Worm (Caenorhabditis elegans) whole organism, L2 larva: Measurements from ENCODE around the gene col-93.
A peak's percentile ranks its signal among the peaks of the same experiment; 100 is the strongest.

ENCODE experiments used
- R02D3.7 ChIP-seq: fragments of 150-350 bp; optimal IDR thresholded peaks from 2 replicates; lab custom pipeline; 2014; ENCODE audit warnings: missing biosample characterization, missing genetic modification characterization
- ZK546.5 ChIP-seq: sonication (generic microtip); optimal IDR thresholded peaks from 2 replicates; lab custom pipeline; 2017; ENCODE audit warnings: missing biosample characterization, missing genetic modification characterization
- alr-1 ChIP-seq: fragments of 150-350 bp; optimal IDR thresholded peaks from 2 replicates; lab custom pipeline; 2014; ENCODE audit warnings: missing biosample characterization, missing genetic modification characterization
- ama-1 ChIP-seq: fragments of 150-350 bp; optimal IDR thresholded peaks from 2 replicates; lab custom pipeline; 2018; ENCODE audit warnings: inconsistent platforms
- blmp-1 ChIP-seq: sonication (generic microtip); optimal IDR thresholded peaks from 2 replicates; lab custom pipeline; 2017; ENCODE audit warnings: missing genetic modification characterization, mild to moderate bottlenecking, missing compliant biosample characterization, antibody characterized with exemption, moderate library complexity; ENCODE audit not compliant: insufficient read depth
- ceh-16 ChIP-seq: fragments of 150-350 bp; optimal IDR thresholded peaks from 2 replicates; lab custom pipeline; 2014; ENCODE audit warnings: missing biosample characterization, missing genetic modification characterization
- ceh-82 ChIP-seq: fragments of 150-350 bp; optimal IDR thresholded peaks from 2 replicates; lab custom pipeline; 2014; ENCODE audit warnings: missing biosample characterization, missing genetic modification characterization
- crh-2 ChIP-seq: sonication (generic microtip); optimal IDR thresholded peaks from 2 replicates; lab custom pipeline; 2017; ENCODE audit warnings: missing biosample characterization, missing genetic modification characterization
- dmd-4 ChIP-seq: sonication (generic microtip); optimal IDR thresholded peaks from 2 replicates; lab custom pipeline; 2017; ENCODE audit warnings: missing biosample characterization, missing genetic modification characterization
- egl-27 ChIP-seq: sonication (generic microtip); optimal IDR thresholded peaks from 3 replicates; lab custom pipeline; 2017; ENCODE audit warnings: missing biosample characterization, missing genetic modification reagents, missing genetic modification characterization
- elt-3 ChIP-seq: sonication (generic microtip); optimal IDR thresholded peaks from 2 replicates; lab custom pipeline; 2017; ENCODE audit warnings: missing biosample characterization, missing genetic modification characterization
- fos-1 ChIP-seq: fragments of 150-350 bp; optimal IDR thresholded peaks from 2 replicates; lab custom pipeline; 2014; ENCODE audit warnings: missing biosample characterization, missing genetic modification characterization
- gmeb-1 ChIP-seq: fragments of 150-350 bp; optimal IDR thresholded peaks from 2 replicates; lab custom pipeline; 2014; ENCODE audit warnings: missing biosample characterization, missing genetic modification characterization
- lin-11 ChIP-seq: fragments of 150-350 bp; sonication (generic microtip); optimal IDR thresholded peaks from 2 replicates; lab custom pipeline; 2014; ENCODE audit warnings: missing biosample characterization, missing genetic modification characterization, inconsistent platforms, mixed read lengths
- lsy-2 ChIP-seq, 2 experiments: fragments of 150-350 bp in 1 of 2; sonication (generic microtip) in 1 of 2; optimal IDR thresholded peaks; 2 replicates each; lab custom pipeline; 2014 to 2017; ENCODE audit warnings: missing biosample characterization in 2 of 2, missing genetic modification characterization in 2 of 2
- mbf-1 ChIP-seq: sonication (generic microtip); optimal IDR thresholded peaks from 2 replicates; lab custom pipeline; 2017; ENCODE audit warnings: missing biosample characterization, missing genetic modification characterization
- mdl-1 ChIP-seq, 2 experiments: fragments of 150-350 bp in 1 of 2; sonication (generic microtip) in 1 of 2; optimal IDR thresholded peaks; 2 replicates each; lab custom pipeline; 2017; ENCODE audit warnings: missing biosample characterization in 2 of 2, missing genetic modification characterization in 2 of 2
- nhr-10 ChIP-seq: sonication (generic microtip); optimal IDR thresholded peaks from 2 replicates; lab custom pipeline; 2017; ENCODE audit warnings: missing biosample characterization, missing genetic modification characterization
- nhr-129 ChIP-seq: fragments of 150-350 bp; optimal IDR thresholded peaks from 2 replicates; lab custom pipeline; 2014; ENCODE audit warnings: missing biosample characterization, missing genetic modification characterization
- nhr-21 ChIP-seq: fragments of 150-350 bp; optimal IDR thresholded peaks from 2 replicates; lab custom pipeline; 2014; ENCODE audit warnings: missing biosample characterization, missing genetic modification characterization
- nhr-23 ChIP-seq: fragments of 150-350 bp; optimal IDR thresholded peaks from 2 replicates; lab custom pipeline; 2014; ENCODE audit warnings: missing biosample characterization, missing genetic modification reagents, missing genetic modification characterization
- nhr-25 ChIP-seq: fragments of 150-350 bp; sonication (generic microtip); optimal IDR thresholded peaks from 3 replicates; lab custom pipeline; 2014; ENCODE audit warnings: missing biosample characterization, missing genetic modification characterization
- nhr-77 ChIP-seq: fragments of 150-350 bp; optimal IDR thresholded peaks from 2 replicates; lab custom pipeline; 2014; ENCODE audit warnings: missing biosample characterization, missing genetic modification characterization
- peb-1 ChIP-seq: fragments of 150-350 bp; optimal IDR thresholded peaks from 2 replicates; lab custom pipeline; 2014; ENCODE audit warnings: missing biosample characterization, missing genetic modification characterization
- sma-3 ChIP-seq: sonication (generic microtip); optimal IDR thresholded peaks from 2 replicates; lab custom pipeline; 2016; ENCODE audit warnings: missing genetic modification reagents, missing genetic modification characterization, missing compliant biosample characterization
- sma-9 ChIP-seq, 2 experiments: fragments of 150-350 bp in 1 of 2; sonication (generic microtip) in 1 of 2; optimal IDR thresholded peaks; 2 replicates each; lab custom pipeline; 2014 to 2016; ENCODE audit warnings: missing genetic modification characterization in 2 of 2, mild to moderate bottlenecking in 1 of 2, missing biosample characterization in 1 of 2, missing compliant biosample characterization in 1 of 2, missing genetic modification reagents in 1 of 2, moderate library complexity in 1 of 2
- snpc-4 ChIP-seq: fragments of 150-350 bp; optimal IDR thresholded peaks from 2 replicates; lab custom pipeline; 2014; ENCODE audit warnings: missing biosample characterization, missing genetic modification characterization
- unc-39 ChIP-seq: fragments of 150-350 bp; optimal IDR thresholded peaks from 2 replicates; lab custom pipeline; 2014; ENCODE audit warnings: missing biosample characterization, missing genetic modification characterization
- unc-55 ChIP-seq: fragments of 150-350 bp; sonication (generic microtip); optimal IDR thresholded peaks from 3 replicates; lab custom pipeline; 2014; ENCODE audit warnings: missing biosample characterization, missing genetic modification reagents, missing genetic modification characterization
- unc-62 ChIP-seq: fragments of 150-350 bp; optimal IDR thresholded peaks from 2 replicates; lab custom pipeline; 2014; ENCODE audit warnings: missing biosample characterization, missing genetic modification reagents, missing genetic modification characterization
- zag-1 ChIP-seq: fragments of 150-350 bp; optimal IDR thresholded peaks from 2 replicates; lab custom pipeline; 2014; ENCODE audit warnings: missing biosample characterization, missing genetic modification characterization
- ztf-1 ChIP-seq: fragments of 200-800 bp; sonication (Bioruptor generic); conservative IDR thresholded peaks from 2 replicates; pipeline ENCODE4 v1.3.6; 2022; ENCODE audit warnings: missing genetic modification characterization, missing compliant biosample characterization
- ztf-11 ChIP-seq: sonication (generic microtip); optimal IDR thresholded peaks from 2 replicates; lab custom pipeline; 2017; ENCODE audit warnings: missing biosample characterization, missing genetic modification characterization
- ztf-4 ChIP-seq: fragments of 150-350 bp; optimal IDR thresholded peaks from 2 replicates; lab custom pipeline; 2014; ENCODE audit warnings: missing biosample characterization, missing genetic modification characterization

col-93 gene

DNA sequence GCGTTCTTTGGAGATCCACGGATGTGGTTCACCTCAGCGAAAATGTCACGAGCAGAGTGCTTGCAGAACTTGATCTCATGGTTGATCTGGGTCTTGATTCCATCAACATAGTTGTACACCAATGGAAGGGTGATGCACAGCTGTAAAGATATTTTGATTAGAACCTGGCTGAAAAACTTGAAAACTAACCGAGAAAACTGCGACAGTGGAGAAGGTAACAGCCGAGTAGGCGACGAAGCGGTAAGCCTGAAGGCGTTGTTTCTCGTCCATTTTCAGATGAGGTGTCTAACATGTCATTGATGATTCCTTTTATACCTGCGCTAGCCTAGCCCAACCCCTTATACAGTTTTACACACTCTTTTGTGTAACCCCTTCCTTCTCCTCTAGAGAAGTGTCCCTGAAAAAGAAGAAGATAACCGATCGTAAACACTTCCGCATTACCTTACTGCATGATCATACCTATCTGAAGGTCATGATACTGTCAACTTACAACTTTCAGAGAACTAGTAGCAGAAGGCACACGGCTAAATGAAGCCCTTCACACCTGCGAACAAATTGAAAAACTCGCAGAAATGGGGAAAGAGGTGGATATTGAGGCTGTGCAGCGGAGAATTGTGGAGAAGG, 2.3 kb upstream of the col-93 start, which contains the start of gene col-94:
Gene col-94, minus strand, starts transcription at position 313 of the 624 bp plus-strand sequence.
- peak; percentile 27 for TF ChIP-seq crh-2 (tag; lab: Kevin White, UChicago)
- no peak for TF ChIP-seq unc-55 (GFP tag; lab: Kevin White, UChicago)
- no peak for TF ChIP-seq nhr-129
- no peak for TF ChIP-seq alr-1 (tag; lab: Kevin White, UChicago)
- peak; percentile 0 for TF ChIP-seq fos-1
- TF ChIP-seq lsy-2 (tag; optimal IDR thresholded peaks at IDR 0.05; lab: Kevin White, UChicago), result no peak
- peak; percentile 39 for TF ChIP-seq nhr-25 (tag; lab: Kevin White, UChicago)
- peak; percentile 6 for TF ChIP-seq snpc-4 (tag; lab: Kevin White, UChicago)
- no peak for TF ChIP-seq unc-62 (GFP tag; lab: Kevin White, UChicago)
- peak; percentile 45 for TF ChIP-seq ama-1 (lab: Kevin White, UChicago)
- TF ChIP-seq egl-27, result no peak
- no peak for TF ChIP-seq nhr-77 (tag; lab: Kevin White, UChicago)
- no peak for TF ChIP-seq ceh-16 (tag; lab: Kevin White, UChicago)
- TF ChIP-seq unc-39 (tag; lab: Kevin White, UChicago), result no peak
- TF ChIP-seq sma-9 (GFP tag; optimal IDR thresholded peaks at IDR 0.05; lab: Kevin White, UChicago), result no peak
- TF ChIP-seq sma-9 (tag; optimal IDR thresholded peaks at IDR 0.05; lab: Kevin White, UChicago), result no peak
- no peak for TF ChIP-seq R02D3.7 (tag; lab: Kevin White, UChicago)
- no peak for TF ChIP-seq sma-3 (GFP tag; lab: Kevin White, UChicago)

DNA sequence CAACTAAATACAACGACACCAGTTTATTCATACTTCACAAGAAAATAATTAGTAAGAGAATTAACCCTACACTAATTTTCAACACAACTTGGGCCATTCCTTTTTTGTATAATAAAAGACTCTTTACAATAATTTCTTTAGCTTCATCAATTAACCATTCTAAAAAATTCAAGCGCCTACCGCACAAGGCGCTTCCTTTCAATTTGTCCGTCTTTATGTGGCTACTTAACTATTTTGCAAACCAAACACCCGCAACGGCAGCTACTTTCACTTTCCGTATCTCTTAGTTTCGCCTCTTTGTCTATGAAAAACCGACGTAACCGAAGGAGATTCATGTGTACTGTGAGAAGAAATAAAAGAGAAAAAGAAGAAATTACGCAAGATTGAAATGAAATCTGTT, 1.0 kb upstream of the col-93 start:
- TF ChIP-seq blmp-1, result peak; percentile 16

DNA sequence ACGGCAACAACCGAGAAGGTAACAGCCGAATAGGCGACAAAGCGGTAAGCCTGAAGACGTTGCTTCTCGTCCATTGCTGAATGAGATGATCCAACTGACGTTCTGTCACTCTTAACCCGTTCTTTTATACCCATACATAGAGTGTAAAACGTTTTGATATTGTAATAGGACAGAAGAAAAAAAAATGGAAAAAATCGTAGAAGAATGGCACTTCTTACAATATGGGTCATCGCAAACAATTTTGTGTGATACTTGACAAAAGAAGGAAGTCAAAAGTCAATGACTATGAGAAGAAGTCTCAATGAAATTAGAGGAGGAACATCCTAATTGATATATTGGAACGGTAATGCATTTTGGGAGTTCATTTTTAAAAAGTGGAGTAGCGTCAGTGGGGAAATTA, 2.3 kb downstream of the col-93 start, which contains the start of gene col-92:
Gene col-92, minus strand, starts transcription at position 101 of the 400 bp plus-strand sequence.
- no peak for TF ChIP-seq nhr-21 (tag; lab: Kevin White, UChicago)
- TF ChIP-seq snpc-4 (tag; lab: Kevin White, UChicago), result no peak
- TF ChIP-seq nhr-77 (tag; lab: Kevin White, UChicago), result no peak

DNA sequence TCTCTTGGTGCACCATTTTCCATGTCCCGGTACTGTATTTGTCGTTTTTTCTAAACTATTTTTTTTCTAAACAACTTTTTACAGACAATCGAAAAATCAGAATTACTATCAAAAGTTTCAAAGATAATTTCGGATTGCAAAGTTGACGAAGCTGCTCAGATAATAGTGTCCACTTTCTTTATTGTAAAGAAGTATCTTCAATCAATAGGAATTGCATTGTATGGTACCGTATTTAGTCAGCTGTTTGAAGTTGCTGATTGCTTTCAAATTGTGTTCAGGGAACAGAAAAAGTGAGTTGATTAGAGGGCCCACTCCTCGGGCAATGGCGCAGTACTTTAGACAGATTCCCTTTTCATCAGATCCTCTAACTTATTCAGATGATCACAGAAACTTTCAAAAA, 3.9 kb downstream of the col-93 start:
- TF ChIP-seq elt-3 (tag; lab: Kevin White, UChicago) (no peak), snpc-4 (tag; lab: Kevin White, UChicago) (no peak), ceh-82 (tag; lab: Kevin White, UChicago) (no peak), sma-9 (GFP tag; optimal IDR thresholded peaks at IDR 0.05; lab: Kevin White, UChicago) (no peak), sma-9 (tag; optimal IDR thresholded peaks at IDR 0.05; lab: Kevin White, UChicago) (no peak), nhr-129 (no peak), gmeb-1 (tag; lab: Kevin White, UChicago) (no peak), blmp-1 (no peak), nhr-77 (tag; lab: Kevin White, UChicago) (no peak), lsy-2 (tag; optimal IDR thresholded peaks at IDR 0.05; lab: Kevin White, UChicago) (no peak), mdl-1 (tag; optimal IDR thresholded peaks at IDR 0.05; lab: Kevin White, UChicago) (no peak), nhr-25 (tag; lab: Kevin White, UChicago) (no peak)

- TF ChIP-seq lin-11 (tag; lab: Kevin White, UChicago), result no peak
- TF ChIP-seq nhr-10 (tag; lab: Kevin White, UChicago), result no peak
- TF ChIP-seq R02D3.7 (tag; lab: Kevin White, UChicago), result no peak
These were observed 8.8 kb downstream of the col-93 start for ce11 chrIII:10976580-10976979.

DNA sequence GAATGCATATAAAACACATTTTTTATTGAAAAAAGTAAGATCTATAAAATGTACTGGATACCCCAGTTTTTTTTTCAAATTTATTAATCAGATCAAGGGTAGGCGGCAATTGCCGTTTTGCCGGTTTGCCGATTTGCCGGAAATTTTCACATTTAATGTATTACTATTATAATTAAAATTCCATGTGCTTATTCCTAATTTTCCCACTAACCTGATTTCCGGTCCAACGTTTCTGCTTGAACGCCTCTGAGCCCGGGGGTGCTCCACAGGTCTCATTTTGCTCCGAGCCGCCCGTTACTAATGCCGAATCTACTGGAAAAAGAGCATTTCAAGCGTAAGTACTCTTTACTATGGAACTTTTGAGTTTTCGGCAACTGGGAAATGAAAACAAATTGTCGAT, 15.8 kb downstream of the col-93 start, which contains the start of gene dhc-4:
Gene dhc-4, plus strand, starts transcription at position 301 of the 400 bp plus-strand sequence.
- TF ChIP-seq crh-2 (tag; lab: Kevin White, UChicago) (no peak), ZK546.5 (tag; lab: Kevin White, UChicago) (no peak), mdl-1 (tag; optimal IDR thresholded peaks at IDR 0.05; lab: Kevin White, UChicago) (no peak), nhr-10 (tag; lab: Kevin White, UChicago) (no peak), ama-1 (lab: Kevin White, UChicago) (no peak), ztf-1 (GFP tag; lab: Robert Waterston, UW) (no peak), ztf-4 (no peak), peb-1 (tag; lab: Kevin White, UChicago) (no peak), gmeb-1 (tag; lab: Kevin White, UChicago) (no peak), ztf-11 (tag; lab: Kevin White, UChicago) (no peak), nhr-23 (no peak), mbf-1 (tag; lab: Kevin White, UChicago) (no peak), dmd-4 (tag; lab: Kevin White, UChicago) (no peak), zag-1 (tag; lab: Kevin White, UChicago) (no peak), unc-55 (GFP tag; lab: Kevin White, UChicago) (no peak), sma-9 (GFP tag; optimal IDR thresholded peaks at IDR 0.05; lab: Kevin White, UChicago) (no peak), sma-9 (tag; optimal IDR thresholded peaks at IDR 0.05; lab: Kevin White, UChicago) (no peak)
